Fruit fly (Drosophila melanogaster): ENCODE results near the gene U2af38.

The U2af38 gene

dm6 chr2L:297480-298284 lies 3.2 kb upstream of the U2af38 start, which contains the start of gene Pi3K21B (continued):
- TF ChIP-seq CG16863 (GFP tag; optimal IDR thresholded peaks at IDR 0.05): peak; percentile 86
- TF ChIP-seq CG14441 (GFP tag; IDR thresholded peaks at IDR 0.05): peak; percentile 80
- TF ChIP-seq CG12219 (GFP tag; optimal IDR thresholded peaks at IDR 0.05): peak; percentile 37
- no peak for TF ChIP-seq hth (optimal IDR thresholded peaks at IDR 0.05)
- peak; percentile 54 for TF ChIP-seq nau (GFP tag; optimal IDR thresholded peaks at IDR 0.05)
- TF ChIP-seq CG11696 (GFP tag; IDR thresholded peaks at IDR 0.05): no peak
- TF ChIP-seq kni (GFP tag; optimal IDR thresholded peaks at IDR 0.05): peak; percentile 87
- TF ChIP-seq sisA (GFP tag; IDR thresholded peaks at IDR 0.05): peak; percentile 91
- peak; percentile 53 for TF ChIP-seq abd-A (tag; optimal IDR thresholded peaks at IDR 0.05)
- peak; percentile 96 for TF ChIP-seq HLH54F (GFP tag; optimal IDR thresholded peaks at IDR 0.05)
- peak; percentile 96 for TF ChIP-seq CG2120 (GFP tag; optimal IDR thresholded peaks at IDR 0.05)
- TF ChIP-seq pros (GFP tag; optimal IDR thresholded peaks at IDR 0.05): peak; percentile 36
- TF ChIP-seq CG6272 (GFP tag; IDR thresholded peaks at IDR 0.05): peak; percentile 78
- no peak for TF ChIP-seq CG4360 (GFP tag; IDR thresholded peaks at IDR 0.05)
- TF ChIP-seq pan (optimal IDR thresholded peaks at IDR 0.05): no peak
- peak in 1 of 2 experiments; percentile 75 for TF ChIP-seq pan (GFP tag; optimal IDR thresholded peaks at IDR 0.05 in 1 of 2, IDR thresholded peaks at IDR 0.05 in 1 of 2)
- TF ChIP-seq Max (GFP tag; optimal IDR thresholded peaks at IDR 0.05): peak; percentile 88
- TF ChIP-seq CG1602 (GFP tag; optimal IDR thresholded peaks at IDR 0.05): peak; percentile 90
- TF ChIP-seq CG13123 (GFP tag; optimal IDR thresholded peaks at IDR 0.05): peak; percentile 80
- TF ChIP-seq NFAT (GFP tag; IDR thresholded peaks at IDR 0.05): peak; percentile 86
- peak; percentile 67 for TF ChIP-seq CG7987 (GFP tag; optimal IDR thresholded peaks at IDR 0.05)
- peak in 1 of 2 experiments; percentile 65 for TF ChIP-seq Eip74EF (GFP tag; optimal IDR thresholded peaks at IDR 0.05)
- peak; percentile 59 for TF ChIP-seq NK7.1 (GFP tag; optimal IDR thresholded peaks at IDR 0.05)
- TF ChIP-seq CG11723 (GFP tag; optimal IDR thresholded peaks at IDR 0.05): peak; percentile 80
- TF ChIP-seq CG32767 (GFP tag; IDR thresholded peaks at IDR 0.05): peak; percentile 72; the same call in 1 of the 2 replicates
- TF ChIP-seq CG10654 (GFP tag; optimal IDR thresholded peaks at IDR 0.05): peak; percentile 86
- peak; percentile 88 for TF ChIP-seq CG18262 (tag; optimal IDR thresholded peaks at IDR 0.05)
- peak; percentile 95 for TF ChIP-seq lilli (GFP tag; optimal IDR thresholded peaks at IDR 0.05)
- no peak for TF ChIP-seq Gsc (GFP tag; IDR thresholded peaks at IDR 0.05)
- no peak for TF ChIP-seq ato (GFP tag; IDR thresholded peaks at IDR 0.05; ENCODE audit: partially characterized antibody)
- TF ChIP-seq CG11560 (tag; IDR thresholded peaks at IDR 0.05): peak; percentile 78
- peak; percentile 74 for TF ChIP-seq tap (tag; optimal IDR thresholded peaks at IDR 0.05)
- TF ChIP-seq Vsx1 (GFP tag; optimal IDR thresholded peaks at IDR 0.05): peak; percentile 61
- peak; percentile 60; the same call in 1 of the 2 replicates for TF ChIP-seq Poxn (GFP tag; IDR thresholded peaks at IDR 0.05)
- peak; percentile 87 for TF ChIP-seq Blimp-1 (GFP tag; optimal IDR thresholded peaks at IDR 0.05)
- peak; percentile 51; the same call in 1 of the 2 replicates for TF ChIP-seq rib (GFP tag; IDR thresholded peaks at IDR 0.05)
- peak; percentile 78 for TF ChIP-seq CG15514 (GFP tag; optimal IDR thresholded peaks at IDR 0.05)
- peak; percentile 64 for TF ChIP-seq CG14050 (GFP tag; IDR thresholded peaks at IDR 0.05)
- peak; percentile 96 for TF ChIP-seq zfh2 (GFP tag; optimal IDR thresholded peaks at IDR 0.05)
- TF ChIP-seq pita (GFP tag; optimal IDR thresholded peaks at IDR 0.05): no peak
- peak; percentile 73 for TF ChIP-seq CG8281 (tag; optimal IDR thresholded peaks at IDR 0.05)
- peak; percentile 77 for TF ChIP-seq CG10565 (GFP tag; optimal IDR thresholded peaks at IDR 0.05)
- TF ChIP-seq Bdp1 (GFP tag; optimal IDR thresholded peaks at IDR 0.05): peak; percentile 86
- TF ChIP-seq schlank (tag; optimal IDR thresholded peaks at IDR 0.05): peak; percentile 38
- TF ChIP-seq CG8290 (GFP tag; optimal IDR thresholded peaks at IDR 0.05): peak; percentile 86
- TF ChIP-seq CG8290 (tag; optimal IDR thresholded peaks at IDR 0.05): peak in 1 of 2 experiments; percentile 96
- TF ChIP-seq CG5245 (GFP tag; optimal IDR thresholded peaks at IDR 0.05): peak; percentile 87
- TF ChIP-seq zfh1 (GFP tag; IDR thresholded peaks at IDR 0.05): peak; percentile 90
- peak in 1 of 2 experiments; percentile 27 for TF ChIP-seq Hr78 (GFP tag; optimal IDR thresholded peaks at IDR 0.05)
